Worm (Caenorhabditis elegans) whole organism, L3 larva: Measurements from ENCODE around the gene gdh-1.

Experiments used
- ZK546.5 ChIP-seq: sonication (generic microtip); optimal IDR thresholded peaks from 2 replicates; lab custom pipeline; 2017; ENCODE audit warnings: missing biosample characterization, missing genetic modification characterization
- ceh-82 ChIP-seq: fragments of 150-350 bp; optimal IDR thresholded peaks from 2 replicates; lab custom pipeline; 2014; ENCODE audit warnings: missing biosample characterization, missing genetic modification characterization
- ceh-9 ChIP-seq: sonication (generic microtip); optimal IDR thresholded peaks from 2 replicates; lab custom pipeline; 2018; ENCODE audit warnings: missing biosample characterization, missing genetic modification characterization
- daf-12 ChIP-seq: fragments of 150-350 bp; optimal IDR thresholded peaks from 2 replicates; lab custom pipeline; 2014; ENCODE audit warnings: missing biosample characterization, missing genetic modification reagents, missing genetic modification characterization
- elt-1 ChIP-seq: fragments of 150-350 bp; optimal IDR thresholded peaks from 2 replicates; lab custom pipeline; 2014; ENCODE audit warnings: missing biosample characterization, missing genetic modification characterization
- fos-1 ChIP-seq: fragments of 150-350 bp; optimal IDR thresholded peaks from 2 replicates; lab custom pipeline; 2014; ENCODE audit warnings: missing biosample characterization, missing genetic modification characterization
- nhr-12 ChIP-seq: fragments of 150-350 bp; optimal IDR thresholded peaks from 2 replicates; lab custom pipeline; 2014; ENCODE audit warnings: missing biosample characterization, missing genetic modification characterization
- nhr-23 ChIP-seq: fragments of 150-350 bp; optimal IDR thresholded peaks from 2 replicates; lab custom pipeline; 2014; ENCODE audit warnings: missing biosample characterization, missing genetic modification reagents, missing genetic modification characterization
- nhr-77 ChIP-seq: fragments of 150-350 bp; optimal IDR thresholded peaks from 2 replicates; lab custom pipeline; 2014; ENCODE audit warnings: missing biosample characterization, missing genetic modification characterization
- pha-4 ChIP-seq: fragments of 150-350 bp; optimal IDR thresholded peaks from 2 replicates; lab custom pipeline; 2014; ENCODE audit warnings: missing biosample characterization, missing genetic modification reagents, missing genetic modification characterization
- sea-2 ChIP-seq: fragments of 150-350 bp; sonication (generic microtip); optimal IDR thresholded peaks from 4 replicates; lab custom pipeline; 2014; ENCODE audit warnings: missing biosample characterization, missing genetic modification reagents, missing genetic modification characterization
- zag-1 ChIP-seq: fragments of 150-350 bp; optimal IDR thresholded peaks from 2 replicates; lab custom pipeline; 2014; ENCODE audit warnings: missing biosample characterization, missing genetic modification characterization
- ztf-11 ChIP-seq: fragments of 150-350 bp; optimal IDR thresholded peaks from 2 replicates; lab custom pipeline; 2014; ENCODE audit warnings: missing biosample characterization, missing genetic modification characterization

DNA sequence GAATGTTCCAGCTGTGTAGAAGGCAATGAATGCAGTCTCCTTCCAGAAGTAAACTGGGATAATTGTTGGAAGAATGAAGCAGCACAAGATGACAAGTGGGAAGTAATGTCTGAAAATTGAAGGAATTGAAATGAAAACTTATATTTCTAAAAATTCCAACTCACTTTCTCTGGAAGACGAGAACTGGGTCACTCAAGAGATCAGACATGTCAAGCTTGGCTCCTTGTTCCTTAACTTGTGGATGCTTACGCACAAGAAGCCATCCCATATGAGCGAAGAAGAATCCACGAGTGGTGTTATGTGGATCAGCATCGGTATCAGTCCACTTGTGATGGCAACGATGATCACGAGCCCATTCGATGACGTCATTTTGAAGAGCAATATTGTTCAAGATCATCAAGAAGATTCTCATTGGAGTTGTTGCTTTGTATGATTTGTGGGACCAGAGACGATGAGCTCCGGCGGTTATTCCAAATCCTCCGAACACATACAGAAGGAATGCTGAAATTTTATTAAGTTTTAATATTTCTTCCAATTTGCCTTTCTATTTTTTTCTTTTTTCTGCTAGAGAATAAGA lies 38.7 kb upstream of the gdh-1 start:
- TF ChIP-seq ZK546.5 (tag; lab: Kevin White, UChicago) (no peak), ztf-11 (no peak), nhr-77 (tag; lab: Kevin White, UChicago) (no peak), pha-4 (no peak), ceh-82 (no peak), ceh-9 (no peak), nhr-23 (tag; lab: Kevin White, UChicago) (no peak), zag-1 (tag; lab: Kevin White, UChicago) (no peak), elt-1 (tag; lab: Kevin White, UChicago) (no peak), daf-12 (tag; lab: Kevin White, UChicago) (no peak), sea-2 (no peak), fos-1 (tag; lab: Kevin White, UChicago) (no peak), nhr-12 (tag; lab: Kevin White, UChicago) (no peak)
